Comparison of ENCODE assay signal across 5 worm cellular contexts in the genomic region with DNA sequence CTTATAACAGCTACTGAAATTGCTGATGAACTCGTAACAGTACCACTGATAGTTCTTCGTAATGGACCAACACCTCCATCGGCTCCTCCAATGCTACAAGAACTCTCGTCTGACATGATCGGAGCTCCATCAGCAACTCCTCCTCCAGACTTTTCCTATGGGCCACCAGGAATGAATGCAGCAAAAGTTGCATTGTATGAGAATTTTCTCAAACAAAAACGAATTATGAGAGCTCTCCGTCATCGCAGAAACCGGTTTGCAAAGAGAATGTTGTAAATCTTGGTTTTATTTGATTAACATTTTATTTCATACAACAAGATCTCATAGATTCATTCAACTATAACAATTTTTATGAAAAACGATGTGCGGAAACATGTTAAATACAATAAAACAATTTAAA.
TF ChIP-seq lines count a peak whose summit lies in the region.

No protein-coding gene starts in this region.

TF ChIP-seq in whole organism, L1 larva, 84 proteins besides CTCF, POLR2A, EP300 and RAD21:
- peak; percentile 15 for TF ChIP-seq ama-1 (optimal IDR thresholded peaks at IDR 0.05; lab: Kevin White, UChicago)
- peak; percentile 34 for TF ChIP-seq nhr-71 (tag; optimal IDR thresholded peaks at IDR 0.05; lab: Kevin White, UChicago)
- TF ChIP-seq ztf-4 (tag; optimal IDR thresholded peaks at IDR 0.05; lab: Kevin White, UChicago): no peak
- TF ChIP-seq C16A3.4 (tag; optimal IDR thresholded peaks at IDR 0.05; lab: Kevin White, UChicago): peak; percentile 49
- peak; percentile 6 for TF ChIP-seq nhr-47 (tag; optimal IDR thresholded peaks at IDR 0.05; lab: Kevin White, UChicago)
- TF ChIP-seq mef-2 (tag; optimal IDR thresholded peaks at IDR 0.05; lab: Kevin White, UChicago): no peak
- TF ChIP-seq nhr-85 (tag; lab: Kevin White, UChicago): peak; percentile 30
- no peak for TF ChIP-seq sup-37 (GFP tag; optimal IDR thresholded peaks at IDR 0.05; lab: Kevin White, UChicago)
- no peak for TF ChIP-seq blmp-1 (tag; optimal IDR thresholded peaks at IDR 0.05; lab: Kevin White, UChicago)
- peak in 1 of 2 experiments; percentile 9 for TF ChIP-seq lin-35 (GFP tag; optimal IDR thresholded peaks at IDR 0.05; lab: Kevin White, UChicago)
- peak in 1 of 2 experiments; percentile 3 for TF ChIP-seq lsy-2 (tag; optimal IDR thresholded peaks at IDR 0.05; lab: Kevin White, UChicago)
- TF ChIP-seq zip-4 (GFP tag; optimal IDR thresholded peaks at IDR 0.05; lab: Kevin White, UChicago): no peak
- TF ChIP-seq efl-1 (optimal IDR thresholded peaks at IDR 0.05; lab: Kevin White, UChicago): no peak
- TF ChIP-seq efl-1 (GFP tag; optimal IDR thresholded peaks at IDR 0.05 in 1 of 2; lab: Kevin White, UChicago): peak in 1 of 2 experiments; percentile 89
- peak; percentile 28 for TF ChIP-seq nhr-90 (tag; optimal IDR thresholded peaks at IDR 0.05; lab: Kevin White, UChicago; ENCODE audit: poor library complexity)

TF ChIP-seq in whole organism, L2 larva, 48 proteins besides CTCF, POLR2A, EP300 and RAD21:
- peak; percentile 83 for TF ChIP-seq Y55F3AM.14 (GFP tag; optimal IDR thresholded peaks at IDR 0.05; lab: Kevin White, UChicago)
- TF ChIP-seq F13H6.1 (tag; optimal IDR thresholded peaks at IDR 0.05; lab: Kevin White, UChicago): no peak

TF ChIP-seq in whole organism, L3 larva, 47 proteins besides CTCF, POLR2A, EP300 and RAD21:
- TF ChIP-seq nhr-43 (tag; optimal IDR thresholded peaks at IDR 0.05; lab: Kevin White, UChicago; ENCODE audit: poor library complexity, severe bottlenecking): peak; percentile 52
- TF ChIP-seq jun-1 (tag; optimal IDR thresholded peaks at IDR 0.05; lab: Kevin White, UChicago): no peak
- no peak for TF ChIP-seq lsy-12 (tag; optimal IDR thresholded peaks at IDR 0.05; lab: Kevin White, UChicago)
- TF ChIP-seq ama-1 (optimal IDR thresholded peaks at IDR 0.05; lab: Kevin White, UChicago): peak; percentile 69

TF ChIP-seq in whole organism, L4 larva, 104 proteins besides CTCF, POLR2A, EP300 and RAD21 (continues in another document):
- peak; percentile 61 for TF ChIP-seq gei-8 (GFP tag; optimal IDR thresholded peaks at IDR 0.05; lab: Kevin White, UChicago)
- peak in 1 of 2 experiments; percentile 14 for TF ChIP-seq hif-1 (tag; optimal IDR thresholded peaks at IDR 0.05; lab: Kevin White, UChicago)
- no peak for TF ChIP-seq nhr-28 (tag; optimal IDR thresholded peaks at IDR 0.05; lab: Kevin White, UChicago)
- TF ChIP-seq hmg-1.1 (GFP tag; IDR thresholded peaks at IDR 0.05; lab: Robert Waterston, UW): no peak
- no peak for TF ChIP-seq Y105C5A.15 (GFP tag; IDR thresholded peaks at IDR 0.05; lab: Robert Waterston, UW)
- no peak for TF ChIP-seq ceh-44 (GFP tag; IDR thresholded peaks at IDR 0.05; lab: Robert Waterston, UW)
- TF ChIP-seq F26F4.8 (GFP tag; conservative IDR thresholded peaks at IDR 0.05; lab: Robert Waterston, UW): no peak
- TF ChIP-seq dpl-1 (GFP tag; optimal IDR thresholded peaks at IDR 0.05; lab: Kevin White, UChicago): no peak
- peak; percentile 36; the same call in 1 of the 2 replicates for TF ChIP-seq lin-38 (GFP tag; IDR thresholded peaks at IDR 0.05; lab: Robert Waterston, UW)
- TF ChIP-seq nhr-237 (tag; optimal IDR thresholded peaks at IDR 0.05; lab: Kevin White, UChicago): no peak
- no peak for TF ChIP-seq madf-9 (GFP tag; conservative IDR thresholded peaks at IDR 0.05; lab: Robert Waterston, UW)
- TF ChIP-seq F44E2.7 (GFP tag; IDR thresholded peaks at IDR 0.05; lab: Robert Waterston, UW): no peak
- TF ChIP-seq Y5F2A.4 (GFP tag; optimal IDR thresholded peaks at IDR 0.05; lab: Kevin White, UChicago): no peak
- no peak for TF ChIP-seq tag-97 (GFP tag; IDR thresholded peaks at IDR 0.05; lab: Robert Waterston, UW)
- no peak for TF ChIP-seq zip-2 (tag; optimal IDR thresholded peaks at IDR 0.05; lab: Kevin White, UChicago)
- peak in 1 of 2 experiments; percentile 18 for TF ChIP-seq lsy-2 (tag; optimal IDR thresholded peaks at IDR 0.05; lab: Kevin White, UChicago)
- peak; percentile 64; the same call in 1 of the 2 replicates for TF ChIP-seq ceh-20 (GFP tag; IDR thresholded peaks at IDR 0.05; lab: Robert Waterston, UW)
- TF ChIP-seq dmd-9 (GFP tag; IDR thresholded peaks at IDR 0.05; lab: Robert Waterston, UW): no peak
- TF ChIP-seq pqm-1 (tag; optimal IDR thresholded peaks at IDR 0.05; lab: Kevin White, UChicago): no peak
- TF ChIP-seq daf-16 (GFP tag; optimal IDR thresholded peaks at IDR 0.05; lab: Kevin White, UChicago): no peak
- TF ChIP-seq daf-16 (tag; optimal IDR thresholded peaks at IDR 0.05; lab: Kevin White, UChicago): peak; percentile 27
- TF ChIP-seq mes-2 (tag; optimal IDR thresholded peaks at IDR 0.05; lab: Kevin White, UChicago; ENCODE audit: poor library complexity, severe bottlenecking): peak; percentile 42
- peak; percentile 17 for TF ChIP-seq spr-3 (GFP tag; optimal IDR thresholded peaks at IDR 0.05; lab: Kevin White, UChicago)
- no peak for TF ChIP-seq lim-7 (GFP tag; IDR thresholded peaks at IDR 0.05; lab: Robert Waterston, UW)
- TF ChIP-seq rbr-2 (tag; optimal IDR thresholded peaks at IDR 0.05; lab: Kevin White, UChicago): no peak
- no peak for TF ChIP-seq mxl-2 (GFP tag; conservative IDR thresholded peaks at IDR 0.05; lab: Robert Waterston, UW)
- TF ChIP-seq zfp-2 (tag; optimal IDR thresholded peaks at IDR 0.05; lab: Kevin White, UChicago): no peak
- TF ChIP-seq jun-1 (tag; optimal IDR thresholded peaks at IDR 0.05; lab: Kevin White, UChicago): no peak
- 0 out of 2 replicates have a peak, but pooled peaks have one; percentile 11 for TF ChIP-seq lin-29 (GFP tag; IDR thresholded peaks at IDR 0.05; lab: Robert Waterston, UW)
- no peak for TF ChIP-seq ztf-7 (tag; optimal IDR thresholded peaks at IDR 0.05; lab: Kevin White, UChicago)
- no peak for TF ChIP-seq ceh-32 (tag; optimal IDR thresholded peaks at IDR 0.05; lab: Kevin White, UChicago; ENCODE audit: poor library complexity)
- TF ChIP-seq arid-1 (GFP tag; conservative IDR thresholded peaks at IDR 0.05; lab: Robert Waterston, UW): no peak; the same call in 1 of the 2 replicates
- peak; percentile 79 for TF ChIP-seq T26A8.4 (GFP tag; IDR thresholded peaks at IDR 0.05; lab: Robert Waterston, UW)
- no peak for TF ChIP-seq ama-1 (optimal IDR thresholded peaks at IDR 0.05; lab: Kevin White, UChicago)

TF ChIP-seq in whole organism, young adult, 124 proteins besides CTCF, POLR2A, EP300 and RAD21 (continues in another document):
- TF ChIP-seq snpc-1.1 (tag; optimal IDR thresholded peaks at IDR 0.05; lab: Kevin White, UChicago; ENCODE audit: insufficient read depth): no peak
- TF ChIP-seq mxl-1 (tag; optimal IDR thresholded peaks at IDR 0.05; lab: Kevin White, UChicago): no peak
- no peak for TF ChIP-seq unc-130 (GFP tag; optimal IDR thresholded peaks at IDR 0.05; lab: Kevin White, UChicago)
- TF ChIP-seq hmg-1.2 (GFP tag; IDR thresholded peaks at IDR 0.05; lab: Robert Waterston, UW): no peak
- TF ChIP-seq hlh-26 (GFP tag; conservative IDR thresholded peaks at IDR 0.05; lab: Robert Waterston, UW): no peak
- TF ChIP-seq lin-40 (tag; optimal IDR thresholded peaks at IDR 0.05; lab: Kevin White, UChicago): peak; percentile 3
- TF ChIP-seq lin-54 (GFP tag; optimal IDR thresholded peaks at IDR 0.05; lab: Kevin White, UChicago): peak; percentile 13
- no peak for TF ChIP-seq unc-62 (GFP tag; optimal IDR thresholded peaks at IDR 0.05; lab: Kevin White, UChicago)
- TF ChIP-seq ztf-28 (GFP tag; IDR thresholded peaks at IDR 0.05; lab: Robert Waterston, UW): no peak
- TF ChIP-seq ccch-3 (GFP tag; optimal IDR thresholded peaks at IDR 0.05; lab: Kevin White, UChicago): no peak
- no peak for TF ChIP-seq rpc-1 (optimal IDR thresholded peaks at IDR 0.05; lab: Kevin White, UChicago)
- TF ChIP-seq rpc-1 (tag; optimal IDR thresholded peaks at IDR 0.05; lab: Kevin White, UChicago): no peak
- TF ChIP-seq lag-1 (GFP tag; IDR thresholded peaks at IDR 0.05; lab: Robert Waterston, UW): no peak
- TF ChIP-seq F22D6.2 (tag; optimal IDR thresholded peaks at IDR 0.05; lab: Kevin White, UChicago): no peak
- TF ChIP-seq zfh-2 (GFP tag; conservative IDR thresholded peaks at IDR 0.05; lab: Robert Waterston, UW): no peak
- TF ChIP-seq ceh-58 (GFP tag; IDR thresholded peaks at IDR 0.05; lab: Robert Waterston, UW): no peak
- TF ChIP-seq lin-26 (GFP tag; IDR thresholded peaks at IDR 0.05; lab: Robert Waterston, UW): 0 out of 2 replicates have a peak, but pooled peaks have one; percentile 11
- TF ChIP-seq F55B11.4 (tag; optimal IDR thresholded peaks at IDR 0.05; lab: Kevin White, UChicago; ENCODE audit: borderline replicate concordance, insufficient read depth): no peak
- no peak for TF ChIP-seq dox-1 (GFP tag; IDR thresholded peaks at IDR 0.05; lab: Robert Waterston, UW)
- peak; percentile 27 for TF ChIP-seq dpff-1 (tag; optimal IDR thresholded peaks at IDR 0.05; lab: Kevin White, UChicago)
- TF ChIP-seq chd-7 (tag; optimal IDR thresholded peaks at IDR 0.05; lab: Kevin White, UChicago): peak; percentile 31
- TF ChIP-seq K11D2.4 (GFP tag; IDR thresholded peaks at IDR 0.05; lab: Robert Waterston, UW): peak; percentile 64; the same call in 1 of the 2 replicates
- peak; percentile 57 for TF ChIP-seq pbrm-1 (GFP tag; IDR thresholded peaks at IDR 0.05; lab: Robert Waterston, UW)
- TF ChIP-seq snpc-3.4 (tag; optimal IDR thresholded peaks at IDR 0.05; lab: Kevin White, UChicago): no peak
- peak; percentile 86 for TF ChIP-seq Y56A3A.18 (GFP tag; IDR thresholded peaks at IDR 0.05; lab: Robert Waterston, UW)
- peak; percentile 56; the same call in 1 of the 2 replicates for TF ChIP-seq Y53G8AR.9 (GFP tag; conservative IDR thresholded peaks at IDR 0.05; lab: Robert Waterston, UW)
- TF ChIP-seq sptf-2 (GFP tag; optimal IDR thresholded peaks at IDR 0.05; lab: Kevin White, UChicago): no peak
- TF ChIP-seq somi-1 (GFP tag; optimal IDR thresholded peaks at IDR 0.05; lab: Kevin White, UChicago): peak; percentile 42
- TF ChIP-seq ztf-25 (GFP tag; IDR thresholded peaks at IDR 0.05; lab: Robert Waterston, UW): no peak
- TF ChIP-seq zim-3 (tag; optimal IDR thresholded peaks at IDR 0.05; lab: Kevin White, UChicago): no peak
- TF ChIP-seq nfya-2 (GFP tag; IDR thresholded peaks at IDR 0.05; lab: Robert Waterston, UW): no peak
- TF ChIP-seq egrh-3 (GFP tag; IDR thresholded peaks at IDR 0.05; lab: Robert Waterston, UW): no peak
- TF ChIP-seq efl-1 (GFP tag; optimal IDR thresholded peaks at IDR 0.05; lab: Kevin White, UChicago): no peak
- no peak for TF ChIP-seq hsf-1 (GFP tag; IDR thresholded peaks at IDR 0.05; lab: Robert Waterston, UW)
- TF ChIP-seq C06A6.2 (GFP tag; conservative IDR thresholded peaks at IDR 0.05; lab: Robert Waterston, UW): no peak
- TF ChIP-seq ztf-6 (GFP tag; IDR thresholded peaks at IDR 0.05; lab: Robert Waterston, UW): no peak
- no peak for TF ChIP-seq bed-2 (GFP tag; IDR thresholded peaks at IDR 0.05; lab: Robert Waterston, UW)
- TF ChIP-seq nhr-27 (tag; optimal IDR thresholded peaks at IDR 0.05; lab: Kevin White, UChicago): no peak
- TF ChIP-seq ztf-3 (GFP tag; optimal IDR thresholded peaks at IDR 0.05; lab: Kevin White, UChicago): no peak
